Worm (Caenorhabditis elegans) whole organism, late embryonic: ENCODE measurements around the gene csn-4.

ENCODE experiments used
- C38D4.7 ChIP-seq: fragments of 200-800 bp; sonication (Bioruptor generic); optimal IDR thresholded peaks from 2 replicates; lab custom pipeline; 2018; ENCODE audit warnings: mild to moderate bottlenecking, missing genetic modification characterization, moderate library complexity, missing compliant biosample characterization
- K02D7.2 ChIP-seq: sonication (generic microtip); optimal IDR thresholded peaks from 2 replicates; lab custom pipeline; 2017; ENCODE audit warnings: mild to moderate bottlenecking, missing genetic modification characterization, missing compliant biosample characterization
- K09A11.1 ChIP-seq: sonication (generic microtip); optimal IDR thresholded peaks from 2 replicates; lab custom pipeline; 2017; ENCODE audit warnings: antibody characterized with exemption, mild to moderate bottlenecking, missing genetic modification characterization, missing compliant biosample characterization; ENCODE audit not compliant: insufficient read depth
- ama-1 ChIP-seq: fragments of 150-350 bp; optimal IDR thresholded peaks from 2 replicates; lab custom pipeline; 2014
- ceh-14 ChIP-seq: sonication (generic microtip); optimal IDR thresholded peaks from 2 replicates; lab custom pipeline; 2016; ENCODE audit warnings: missing genotype, missing genetic modification characterization, missing compliant biosample characterization
- ceh-18 ChIP-seq: sonication (generic microtip); optimal IDR thresholded peaks from 2 replicates; lab custom pipeline; 2016; ENCODE audit warnings: missing genetic modification characterization, missing compliant biosample characterization
- ceh-19 ChIP-seq: fragments of 200-800 bp; sonication (Bioruptor generic); optimal IDR thresholded peaks from 2 replicates; lab custom pipeline; 2018; ENCODE audit warnings: mild to moderate bottlenecking, missing genetic modification characterization, missing compliant biosample characterization
- ceh-22 ChIP-seq: sonication (generic microtip); optimal IDR thresholded peaks from 2 replicates; lab custom pipeline; 2017; ENCODE audit warnings: missing biosample characterization, missing genetic modification characterization
- ceh-30 ChIP-seq: fragments of 150-350 bp; optimal IDR thresholded peaks from 2 replicates; lab custom pipeline; 2014; ENCODE audit warnings: missing biosample characterization, missing genetic modification characterization
- ceh-31 ChIP-seq: sonication (generic microtip); optimal IDR thresholded peaks from 2 replicates; lab custom pipeline; 2016; ENCODE audit warnings: missing genetic modification characterization, missing compliant biosample characterization
- ceh-34 ChIP-seq: sonication (generic microtip); optimal IDR thresholded peaks from 2 replicates; lab custom pipeline; 2016; ENCODE audit warnings: mild to moderate bottlenecking, missing genetic modification characterization, missing compliant biosample characterization
- ceh-45 ChIP-seq: fragments of 200-800 bp; sonication (Bioruptor generic); IDR thresholded peaks from 2 replicates; pipeline ENCODE4 v1.3.6; 2022; ENCODE audit warnings: missing genetic modification reagents, missing genetic modification characterization, missing compliant biosample characterization
- ceh-6 ChIP-seq: fragments of 200-800 bp; sonication (Bioruptor generic); optimal IDR thresholded peaks from 2 replicates; lab custom pipeline; 2018; ENCODE audit warnings: mild to moderate bottlenecking, missing genetic modification characterization, missing compliant biosample characterization
- dmd-4 ChIP-seq: sonication (generic microtip); optimal IDR thresholded peaks from 2 replicates; lab custom pipeline; 2016; ENCODE audit warnings: borderline replicate concordance, missing genetic modification characterization, missing compliant biosample characterization
- elt-4 ChIP-seq: sonication (generic microtip); optimal IDR thresholded peaks from 2 replicates; lab custom pipeline; 2016; ENCODE audit warnings: missing genetic modification characterization, missing compliant biosample characterization
- eyg-1 ChIP-seq: sonication (generic microtip); optimal IDR thresholded peaks from 2 replicates; lab custom pipeline; 2016; ENCODE audit warnings: missing genotype, missing genetic modification characterization, missing compliant biosample characterization
- fax-1 ChIP-seq: sonication (generic microtip); optimal IDR thresholded peaks from 2 replicates; lab custom pipeline; 2016; ENCODE audit warnings: missing genotype, missing genetic modification characterization, missing compliant biosample characterization
- fkh-10 ChIP-seq: fragments of 150-350 bp; optimal IDR thresholded peaks from 2 replicates; lab custom pipeline; 2014; ENCODE audit warnings: missing biosample characterization, missing genetic modification reagents, missing genetic modification characterization
- fkh-6 ChIP-seq: sonication (generic microtip); optimal IDR thresholded peaks from 2 replicates; lab custom pipeline; 2016; ENCODE audit warnings: missing genetic modification characterization, missing compliant biosample characterization
- hlh-13 ChIP-seq: fragments of 200-800 bp; sonication (Bioruptor generic); optimal IDR thresholded peaks from 2 replicates; lab custom pipeline; 2018; ENCODE audit warnings: mild to moderate bottlenecking, missing genetic modification characterization, missing compliant biosample characterization
- hlh-6 ChIP-seq: sonication (generic microtip); optimal IDR thresholded peaks from 2 replicates; lab custom pipeline; 2016; ENCODE audit warnings: missing genotype, missing genetic modification characterization, missing compliant biosample characterization
- hlh-8 ChIP-seq: sonication (generic microtip); optimal IDR thresholded peaks from 2 replicates; lab custom pipeline; 2016; ENCODE audit warnings: missing genotype, missing genetic modification characterization, missing compliant biosample characterization
- lim-6 ChIP-seq: sonication (generic microtip); optimal IDR thresholded peaks from 2 replicates; lab custom pipeline; 2016; ENCODE audit warnings: missing genetic modification characterization, missing compliant biosample characterization
- lin-11 ChIP-seq: fragments of 200-800 bp; sonication (Bioruptor generic); optimal IDR thresholded peaks from 2 replicates; lab custom pipeline; 2018; ENCODE audit warnings: mild to moderate bottlenecking, missing genetic modification characterization, missing compliant biosample characterization
- madf-2 ChIP-seq: sonication (generic microtip); optimal IDR thresholded peaks from 2 replicates; lab custom pipeline; 2017; ENCODE audit warnings: missing genetic modification characterization, missing compliant biosample characterization
- mec-3 ChIP-seq: sonication (generic microtip); optimal IDR thresholded peaks from 2 replicates; lab custom pipeline; 2016; ENCODE audit warnings: borderline replicate concordance, missing genetic modification characterization, missing compliant biosample characterization
- nhr-11 ChIP-seq: fragments of 150-350 bp; optimal IDR thresholded peaks from 2 replicates; lab custom pipeline; 2014; ENCODE audit warnings: missing biosample characterization, missing genetic modification characterization
- pat-9 ChIP-seq: fragments of 200-800 bp; sonication (Bioruptor generic); optimal IDR thresholded peaks from 2 replicates; lab custom pipeline; 2018; ENCODE audit warnings: mild to moderate bottlenecking, missing genetic modification characterization, moderate library complexity, missing compliant biosample characterization
- pha-2 ChIP-seq: sonication (generic microtip); optimal IDR thresholded peaks from 2 replicates; lab custom pipeline; 2017; ENCODE audit warnings: mild to moderate bottlenecking, missing genetic modification characterization, missing compliant biosample characterization
- pha-4 ChIP-seq: fragments of 150-350 bp; optimal IDR thresholded peaks from 2 replicates; lab custom pipeline; 2018; ENCODE audit warnings: missing biosample characterization, missing genetic modification reagents, missing genetic modification characterization
- pqm-1 ChIP-seq: sonication (generic microtip); optimal IDR thresholded peaks from 2 replicates; lab custom pipeline; 2016; ENCODE audit warnings: missing genetic modification characterization, missing compliant biosample characterization
- pros-1 ChIP-seq: fragments of 150-350 bp; optimal IDR thresholded peaks from 2 replicates; lab custom pipeline; 2014; ENCODE audit warnings: missing biosample characterization, missing genetic modification reagents, missing genetic modification characterization
- ref-2 ChIP-seq: sonication (generic microtip); optimal IDR thresholded peaks from 2 replicates; lab custom pipeline; 2016; ENCODE audit warnings: missing genetic modification characterization, missing compliant biosample characterization
- rnt-1 ChIP-seq: sonication (generic microtip); optimal IDR thresholded peaks from 2 replicates; lab custom pipeline; 2016; ENCODE audit warnings: missing genetic modification characterization, missing compliant biosample characterization
- sox-2 ChIP-seq: fragments of 200-800 bp; sonication (Bioruptor generic); IDR thresholded peaks from 2 replicates; pipeline ENCODE4 v1.3.6; 2022; ENCODE audit warnings: missing genetic modification reagents, missing genetic modification characterization, missing compliant biosample characterization
- syd-9 ChIP-seq: sonication (generic microtip); optimal IDR thresholded peaks from 2 replicates; lab custom pipeline; 2016; ENCODE audit warnings: mild to moderate bottlenecking, missing genetic modification characterization, moderate library complexity, missing compliant biosample characterization
- unc-42 ChIP-seq: sonication (generic microtip); optimal IDR thresholded peaks from 2 replicates; lab custom pipeline; 2016; ENCODE audit warnings: missing genotype, missing genetic modification characterization, missing compliant biosample characterization
- unc-55 ChIP-seq: sonication (generic microtip); optimal IDR thresholded peaks from 2 replicates; lab custom pipeline; 2017; ENCODE audit warnings: missing biosample characterization, missing genetic modification reagents, missing genetic modification characterization
- unc-86 ChIP-seq: sonication (generic microtip); optimal IDR thresholded peaks from 2 replicates; lab custom pipeline; 2016; ENCODE audit warnings: missing genetic modification characterization, missing compliant biosample characterization
- zip-5 ChIP-seq: sonication (generic microtip); optimal IDR thresholded peaks from 2 replicates; lab custom pipeline; 2016; ENCODE audit warnings: missing genetic modification characterization, missing compliant biosample characterization

The csn-4 gene

ce11 chrIV:1121511-1121910, 34.7 kb upstream of the csn-4 start:
- TF ChIP-seq ref-2 (tag; lab: Kevin White, UChicago) (no peak), ceh-19 (GFP tag; lab: Kevin White, UChicago) (no peak), sox-2 (no peak), lin-11 (no peak), madf-2 (no peak)

DNA sequence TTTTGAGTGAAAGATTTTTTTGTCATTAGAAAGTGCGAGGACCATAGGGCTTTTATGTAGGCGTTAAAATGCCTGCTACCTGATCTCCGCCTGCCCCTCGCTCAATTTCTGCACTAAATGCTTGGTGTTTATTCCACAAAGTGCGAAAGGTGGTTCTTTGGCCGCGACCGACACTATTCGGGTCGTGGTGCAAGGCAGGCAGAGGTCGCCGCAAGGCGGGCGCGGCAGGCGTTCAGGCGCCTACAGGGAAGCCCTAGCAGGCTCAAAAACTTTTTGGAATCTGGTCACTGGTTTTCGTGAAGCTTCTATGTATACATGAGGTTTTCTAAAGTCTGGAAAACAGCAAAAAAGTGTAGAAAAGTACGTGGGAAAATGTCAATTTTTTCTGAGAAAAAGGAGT, 34.1 kb upstream of the csn-4 start:
- no peak for TF ChIP-seq K09A11.1 (tag; lab: Kevin White, UChicago)
- TF ChIP-seq hlh-13 (GFP tag; lab: Kevin White, UChicago): no peak
- TF ChIP-seq elt-4 (tag; lab: Kevin White, UChicago): no peak
- no peak for TF ChIP-seq zip-5 (tag; lab: Kevin White, UChicago)
- TF ChIP-seq ref-2 (tag; lab: Kevin White, UChicago): no peak
- TF ChIP-seq hlh-8 (tag; lab: Kevin White, UChicago): no peak
- no peak for TF ChIP-seq ceh-31 (tag; lab: Kevin White, UChicago)
- TF ChIP-seq fkh-6 (tag; lab: Kevin White, UChicago): no peak
- no peak for TF ChIP-seq unc-55
- TF ChIP-seq mec-3: no peak
- TF ChIP-seq unc-42 (tag; lab: Kevin White, UChicago): no peak
- no peak for TF ChIP-seq syd-9 (tag; lab: Kevin White, UChicago)
- no peak for TF ChIP-seq pqm-1 (tag; lab: Kevin White, UChicago)
- no peak for TF ChIP-seq ceh-14
- TF ChIP-seq nhr-11 (tag; lab: Kevin White, UChicago): no peak
- TF ChIP-seq pros-1 (tag; lab: Kevin White, UChicago): no peak

ce11 chrIV:1118566-1118965, 31.8 kb upstream of the csn-4 start, which contains the start of gene srx-13:
srx-13 (minus strand) TSS chrIV:1118666.
- no peak for TF ChIP-seq ceh-18 (tag; lab: Kevin White, UChicago)
- no peak for TF ChIP-seq ceh-31 (tag; lab: Kevin White, UChicago)
- TF ChIP-seq ceh-14: no peak
- TF ChIP-seq fax-1: no peak
- no peak for TF ChIP-seq K02D7.2 (tag; lab: Kevin White, UChicago)
- no peak for TF ChIP-seq ceh-45 (GFP tag; lab: Robert Waterston, UW)
- no peak for TF ChIP-seq dmd-4

DNA sequence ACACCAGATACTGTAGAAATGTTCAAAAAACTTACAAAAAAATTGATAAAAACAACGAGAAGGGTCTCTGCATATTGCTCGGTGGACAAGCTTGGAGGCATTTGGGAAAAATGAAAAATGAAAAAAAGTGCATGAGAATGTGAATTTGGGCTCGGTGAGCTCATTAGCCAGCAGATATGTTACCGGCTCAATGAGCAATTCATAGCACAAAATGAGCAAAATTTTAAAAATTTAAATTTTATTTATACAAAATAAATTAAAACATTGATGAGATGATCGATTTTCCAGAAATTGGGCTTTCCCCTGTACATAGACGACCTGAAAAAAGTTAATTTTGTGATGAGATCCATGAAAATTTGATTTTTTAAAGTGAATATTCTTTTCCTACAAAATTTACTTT, 26.8 kb upstream of the csn-4 start, which contains the start of gene srx-14:
TSS of gene srx-14 (minus strand) at position 101 of the 400 bp plus-strand sequence.
- TF ChIP-seq eyg-1 (tag; lab: Kevin White, UChicago) (no peak), hlh-8 (tag; lab: Kevin White, UChicago) (no peak), rnt-1 (tag; lab: Kevin White, UChicago) (no peak), ceh-30 (tag; lab: Kevin White, UChicago) (no peak), lim-6 (tag; lab: Kevin White, UChicago) (no peak), ceh-6 (GFP tag; lab: Kevin White, UChicago) (no peak), K09A11.1 (tag; lab: Kevin White, UChicago) (no peak), pha-2 (tag; lab: Kevin White, UChicago) (no peak), hlh-13 (GFP tag; lab: Kevin White, UChicago) (no peak), pat-9 (tag; lab: Kevin White, UChicago) (no peak), ceh-22 (tag; lab: Kevin White, UChicago) (no peak), unc-55 (no peak), fkh-10 (GFP tag; lab: Kevin White, UChicago) (no peak)

ce11 chrIV:1110999-1111398, 24.2 kb upstream of the csn-4 start:
- no peak for TF ChIP-seq dmd-4
- TF ChIP-seq pha-4 (tag; lab: Kevin White, UChicago): no peak
- TF ChIP-seq ama-1 (lab: Kevin White, UChicago): peak; percentile 52
- TF ChIP-seq ceh-34: no peak
- TF ChIP-seq zip-5 (tag; lab: Kevin White, UChicago): no peak
- TF ChIP-seq hlh-8 (tag; lab: Kevin White, UChicago): no peak
- no peak for TF ChIP-seq ceh-6 (GFP tag; lab: Kevin White, UChicago)
- no peak for TF ChIP-seq lin-11
- no peak for TF ChIP-seq ceh-14
- no peak for TF ChIP-seq hlh-6
- peak; percentile 22 for TF ChIP-seq C38D4.7 (GFP tag; lab: Kevin White, UChicago)
- no peak for TF ChIP-seq unc-86 (tag; lab: Kevin White, UChicago)
